Fruit fly (Drosophila melanogaster): ENCODE results near the gene CG16986.

The CG16986 gene

DNA sequence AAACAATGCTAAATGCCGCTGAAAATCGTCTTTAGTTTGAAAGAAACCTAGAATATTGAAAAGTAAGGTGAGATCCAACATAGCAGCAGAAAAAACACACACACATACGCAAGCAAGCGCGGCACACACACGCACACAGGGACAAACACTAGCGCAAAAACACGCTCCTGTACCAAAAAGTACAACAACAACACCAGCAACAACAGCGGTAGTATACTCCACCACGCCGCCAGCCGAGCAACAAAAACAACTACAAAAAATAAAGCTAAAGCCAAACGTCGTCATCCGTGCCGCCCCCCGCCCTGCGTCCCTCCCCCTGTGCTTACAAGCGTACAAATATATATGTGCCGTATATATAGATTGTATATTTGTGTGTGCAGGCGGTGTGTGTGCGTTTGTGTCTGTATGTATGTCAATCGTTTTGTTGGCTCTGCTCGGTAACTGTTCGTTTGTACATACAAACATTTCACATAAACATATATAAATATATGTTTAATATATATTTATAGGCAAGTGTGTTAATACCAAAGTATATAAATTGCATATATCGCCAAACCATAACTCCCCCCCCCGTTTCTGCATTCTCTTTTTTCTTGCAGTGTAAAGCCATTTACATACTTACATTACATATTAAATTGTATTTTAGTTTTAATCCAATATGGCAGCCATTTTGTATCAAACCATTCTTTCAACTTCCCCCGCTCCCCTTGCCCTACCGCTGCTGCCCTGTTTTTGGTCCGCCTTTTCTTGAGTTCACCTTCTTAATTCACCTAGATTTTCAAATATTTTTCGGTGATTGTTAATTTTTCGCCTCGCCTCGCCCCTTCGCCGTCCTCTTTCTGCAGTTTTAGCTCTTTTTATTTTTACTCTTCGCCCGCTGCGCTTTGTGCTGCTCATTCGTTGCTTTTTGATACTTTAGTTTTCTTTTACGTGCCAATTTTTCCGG is 36.2 kb downstream of the CG16986 start (continued):
- TF ChIP-seq bsh (GFP tag; optimal IDR thresholded peaks at IDR 0.05), result no peak
- peak; percentile 15 for TF ChIP-seq CG12659 (GFP tag; optimal IDR thresholded peaks at IDR 0.05)
- TF ChIP-seq CG4404 (GFP tag; IDR thresholded peaks at IDR 0.05), result no peak
- TF ChIP-seq CG11504 (tag; optimal IDR thresholded peaks at IDR 0.05), result no peak
- TF ChIP-seq CG14441 (GFP tag; IDR thresholded peaks at IDR 0.05), result 0 out of 2 replicates have a peak, but pooled peaks have one; percentile 17
- no peak for TF ChIP-seq gsb (GFP tag; IDR thresholded peaks at IDR 0.05)
- peak; percentile 6 for TF ChIP-seq nom (GFP tag; optimal IDR thresholded peaks at IDR 0.05)
- TF ChIP-seq Nf-YC (tag; optimal IDR thresholded peaks at IDR 0.05), result no peak
- TF ChIP-seq Drgx (GFP tag; IDR thresholded peaks at IDR 0.05), result peak; percentile 77
- no peak for TF ChIP-seq H2.0 (GFP tag; IDR thresholded peaks at IDR 0.05)
- TF ChIP-seq CG4282 (GFP tag; optimal IDR thresholded peaks at IDR 0.05), result no peak
- TF ChIP-seq CG31388 (GFP tag; optimal IDR thresholded peaks at IDR 0.05), result no peak
- TF ChIP-seq CG7839 (tag; optimal IDR thresholded peaks at IDR 0.05), result no peak
- no peak for TF ChIP-seq klu (GFP tag; IDR thresholded peaks at IDR 0.05)
- TF ChIP-seq CG18599 (GFP tag; optimal IDR thresholded peaks at IDR 0.05), result peak; percentile 35
- no peak for TF ChIP-seq pita (GFP tag; optimal IDR thresholded peaks at IDR 0.05)
- TF ChIP-seq Xbp1 (GFP tag; optimal IDR thresholded peaks at IDR 0.05), result no peak
- no peak for TF ChIP-seq CG1792 (GFP tag; optimal IDR thresholded peaks at IDR 0.05)
- TF ChIP-seq otp (GFP tag; IDR thresholded peaks at IDR 0.05), result no peak
- no peak for TF ChIP-seq caup (GFP tag; optimal IDR thresholded peaks at IDR 0.05; ENCODE audit: severe bottlenecking)
- TF ChIP-seq CG10543 (GFP tag; optimal IDR thresholded peaks at IDR 0.05), result no peak
- TF ChIP-seq Gug (GFP tag; IDR thresholded peaks at IDR 0.05), result 0 out of 4 replicates have a peak, but pooled peaks have one; percentile 6
- TF ChIP-seq CG12071 (GFP tag; optimal IDR thresholded peaks at IDR 0.05), result no peak
- TF ChIP-seq bowl (GFP tag; IDR thresholded peaks at IDR 0.05), result no peak
- TF ChIP-seq pho (GFP tag; optimal IDR thresholded peaks at IDR 0.05), result no peak
- TF ChIP-seq lola (GFP tag; optimal IDR thresholded peaks at IDR 0.05), result no peak
- TF ChIP-seq gsb-n (tag; optimal IDR thresholded peaks at IDR 0.05), result no peak
- TF ChIP-seq CG3281 (GFP tag; optimal IDR thresholded peaks at IDR 0.05), result no peak
- no peak for TF ChIP-seq tio (GFP tag; optimal IDR thresholded peaks at IDR 0.05)
- peak; percentile 9 for TF ChIP-seq fd96Cb (tag; optimal IDR thresholded peaks at IDR 0.05)
- TF ChIP-seq tup (GFP tag; optimal IDR thresholded peaks at IDR 0.05), result no peak
- no peak for TF ChIP-seq CG15514 (GFP tag; optimal IDR thresholded peaks at IDR 0.05)
- TF ChIP-seq zf30C (GFP tag; optimal IDR thresholded peaks at IDR 0.05), result peak; percentile 45
- TF ChIP-seq CG10147 (GFP tag; optimal IDR thresholded peaks at IDR 0.05), result no peak
- TF ChIP-seq dmrt11E (tag; optimal IDR thresholded peaks at IDR 0.05), result no peak
- no peak for TF ChIP-seq CG11093 (GFP tag; IDR thresholded peaks at IDR 0.05)
- TF ChIP-seq CG11723 (GFP tag; optimal IDR thresholded peaks at IDR 0.05), result no peak
- no peak for TF ChIP-seq Hmr (GFP tag; optimal IDR thresholded peaks at IDR 0.05)
- TF ChIP-seq vfl (GFP tag; optimal IDR thresholded peaks at IDR 0.05), result no peak
- TF ChIP-seq br (optimal IDR thresholded peaks at IDR 0.05), result no peak
- no peak for TF ChIP-seq tna (GFP tag; IDR thresholded peaks at IDR 0.05; ENCODE audit: partially characterized antibody)
- TF ChIP-seq slou (GFP tag; optimal IDR thresholded peaks at IDR 0.05), result no peak
- TF ChIP-seq Doc2 (GFP tag; IDR thresholded peaks at IDR 0.05), result no peak
- no peak for TF ChIP-seq stwl (tag; optimal IDR thresholded peaks at IDR 0.05)
- TF ChIP-seq CG30403 (GFP tag; optimal IDR thresholded peaks at IDR 0.05), result no peak
- no peak for TF ChIP-seq Mad (GFP tag; optimal IDR thresholded peaks at IDR 0.05)
- TF ChIP-seq CG10209 (GFP tag; optimal IDR thresholded peaks at IDR 0.05), result peak; percentile 4
- TF ChIP-seq jigr1 (GFP tag; IDR thresholded peaks at IDR 0.05), result no peak

All from whole organism, embryonic.